Fruit fly (Drosophila melanogaster): Measurements from ENCODE around the gene Npc2c.

Npc2c gene

dm6 chr3R:10087206-10087927, 27.3 kb downstream of the Npc2c start (continued):
- TF ChIP-seq CG31224 (GFP tag; IDR thresholded peaks at IDR 0.05) = peak; percentile 32; the same call in 1 of the 2 replicates
- peak in 1 of 2 experiments; percentile 52 for TF ChIP-seq Hr78 (GFP tag; optimal IDR thresholded peaks at IDR 0.05)
- peak; percentile 3 for TF ChIP-seq CG6683 (GFP tag; optimal IDR thresholded peaks at IDR 0.05)
- TF ChIP-seq CG13123 (GFP tag; optimal IDR thresholded peaks at IDR 0.05) = peak; percentile 19
- TF ChIP-seq CG10147 (GFP tag; optimal IDR thresholded peaks at IDR 0.05) = peak; percentile 12
- peak; percentile 68 for TF ChIP-seq Sox102F (GFP tag; optimal IDR thresholded peaks at IDR 0.05)
- no peak for TF ChIP-seq vnd (GFP tag; IDR thresholded peaks at IDR 0.05; ENCODE audit: partially characterized antibody)
- TF ChIP-seq GATAe (GFP tag; conservative IDR thresholded peaks at IDR 0.05) = 0 out of 2 replicates have a peak, but pooled peaks have one; percentile 8
- peak; percentile 56 for TF ChIP-seq CG16815 (GFP tag; optimal IDR thresholded peaks at IDR 0.05)
- peak; percentile 82 to 95 for TF ChIP-seq Trl (optimal IDR thresholded peaks at IDR 0.05)
- peak; percentile 49 for TF ChIP-seq Trl (GFP tag; optimal IDR thresholded peaks at IDR 0.05)
- peak; percentile 28 for TF ChIP-seq HmgD (GFP tag; optimal IDR thresholded peaks at IDR 0.05)
- TF ChIP-seq CG16863 (GFP tag; optimal IDR thresholded peaks at IDR 0.05) = peak; percentile 55
- peak; percentile 6 for TF ChIP-seq schlank (tag; optimal IDR thresholded peaks at IDR 0.05)
- peak; percentile 61 for TF ChIP-seq CG14014 (GFP tag; IDR thresholded peaks at IDR 0.05)
- peak; percentile 76 for TF ChIP-seq CG10366 (GFP tag; IDR thresholded peaks at IDR 0.05)
- TF ChIP-seq Med (GFP tag) = peak; percentile 96
- TF ChIP-seq CG5245 (GFP tag; optimal IDR thresholded peaks at IDR 0.05) = peak; percentile 12
- no peak for TF ChIP-seq Scr (GFP tag; IDR thresholded peaks at IDR 0.05; ENCODE audit: partially characterized antibody)
- TF ChIP-seq D (optimal IDR thresholded peaks at IDR 0.05) = no peak
- no peak for TF ChIP-seq D (GFP tag; optimal IDR thresholded peaks at IDR 0.05)
- peak; percentile 45; the same call in 1 of the 2 replicates for TF ChIP-seq CG4730 (GFP tag; IDR thresholded peaks at IDR 0.05)
- peak; percentile 15 for TF ChIP-seq Hand (GFP tag; optimal IDR thresholded peaks at IDR 0.05)
- peak; percentile 53 for TF ChIP-seq CG1602 (GFP tag; optimal IDR thresholded peaks at IDR 0.05)
- TF ChIP-seq zfh1 (GFP tag; IDR thresholded peaks at IDR 0.05) = peak; percentile 66; the same call in 2 of the 3 replicates
- TF ChIP-seq ken (GFP tag; IDR thresholded peaks at IDR 0.05) = peak; percentile 65; the same call in 2 of the 3 replicates
- no peak for TF ChIP-seq grn (GFP tag; optimal IDR thresholded peaks at IDR 0.05)
- TF ChIP-seq HmgZ (tag; optimal IDR thresholded peaks at IDR 0.05) = no peak
- peak; percentile 28; the same call in 1 of the 2 replicates for TF ChIP-seq CG4404 (GFP tag; IDR thresholded peaks at IDR 0.05)
- peak; percentile 76 for TF ChIP-seq sisA (GFP tag; IDR thresholded peaks at IDR 0.05)
- peak; percentile 80 for TF ChIP-seq pros (GFP tag; optimal IDR thresholded peaks at IDR 0.05)
- TF ChIP-seq CG5180 (GFP tag; optimal IDR thresholded peaks at IDR 0.05) = no peak
- TF ChIP-seq aop (GFP tag; IDR thresholded peaks at IDR 0.05) = 0 out of 2 replicates have a peak, but pooled peaks have one; percentile 18
- no peak for TF ChIP-seq fru (optimal IDR thresholded peaks at IDR 0.05)
- no peak for TF ChIP-seq CG7928 (GFP tag; optimal IDR thresholded peaks at IDR 0.05)
- peak; percentile 6 for TF ChIP-seq Atf3 (GFP tag; optimal IDR thresholded peaks at IDR 0.05)
- TF ChIP-seq E2f2 (GFP tag; IDR thresholded peaks at IDR 0.05) = peak; percentile 36; the same call in 1 of the 2 replicates
- TF ChIP-seq maf-S (GFP tag; optimal IDR thresholded peaks at IDR 0.05) = peak; percentile 49
- TF ChIP-seq CG18599 (GFP tag; optimal IDR thresholded peaks at IDR 0.05) = peak; percentile 77
- TF ChIP-seq gcm2 (GFP tag; optimal IDR thresholded peaks at IDR 0.05) = peak; percentile 56
- peak; percentile 59 for TF ChIP-seq ab (GFP tag; optimal IDR thresholded peaks at IDR 0.05)
- TF ChIP-seq CG42726 (GFP tag; IDR thresholded peaks at IDR 0.05; ENCODE audit: partially characterized antibody) = no peak
- peak; percentile 51 for TF ChIP-seq CG3847 (GFP tag; IDR thresholded peaks at IDR 0.05)
- TF ChIP-seq CG12071 (GFP tag; optimal IDR thresholded peaks at IDR 0.05) = peak; percentile 13
- TF ChIP-seq CG11247 (GFP tag; IDR thresholded peaks at IDR 0.05) = peak; percentile 64
- TF ChIP-seq Myb (GFP tag; optimal IDR thresholded peaks at IDR 0.05) = peak; percentile 57
- TF ChIP-seq crc (GFP tag; optimal IDR thresholded peaks at IDR 0.05) = peak; percentile 44
- peak; percentile 72 for TF ChIP-seq CG33213 (GFP tag; optimal IDR thresholded peaks at IDR 0.05)
- peak; percentile 59 for TF ChIP-seq CG18619 (GFP tag; optimal IDR thresholded peaks at IDR 0.05)
- TF ChIP-seq Xrp1 (GFP tag; IDR thresholded peaks at IDR 0.05) = peak; percentile 74

All from whole organism, embryonic.